Fruit fly (Drosophila melanogaster): ENCODE results near the gene Acp1.

dm6 chr2L:7726268-7726997 is 14.9 kb downstream of the Acp1 start, which contains the start of gene CG13795:
- TF ChIP-seq Snoo (tag; optimal IDR thresholded peaks at IDR 0.05): no peak
- TF ChIP-seq CG4496 (GFP tag; IDR thresholded peaks at IDR 0.05): no peak
- no peak for TF ChIP-seq Ets98B (GFP tag; IDR thresholded peaks at IDR 0.05)
- no peak for TF ChIP-seq CG15710 (tag; optimal IDR thresholded peaks at IDR 0.05)
- TF ChIP-seq EcR (GFP tag; optimal IDR thresholded peaks at IDR 0.05): no peak
- no peak for TF ChIP-seq fd96Ca (GFP tag; IDR thresholded peaks at IDR 0.05)
- no peak for TF ChIP-seq gl (tag; optimal IDR thresholded peaks at IDR 0.05)
- TF ChIP-seq Pif1A (GFP tag; optimal IDR thresholded peaks at IDR 0.05): no peak
- TF ChIP-seq CG14655 (GFP tag; optimal IDR thresholded peaks at IDR 0.05): peak; percentile 17
- no peak for TF ChIP-seq Pif1B (GFP tag; optimal IDR thresholded peaks at IDR 0.05)
- no peak for TF ChIP-seq CG9948 (tag; optimal IDR thresholded peaks at IDR 0.05)
- TF ChIP-seq CG12605 (GFP tag; IDR thresholded peaks at IDR 0.05): no peak

All from whole organism, pupa.